Worm (Caenorhabditis elegans) whole organism, L4 larva: ENCODE measurements around the gene R07H5.9.
"Not testable (repeated sequence)": the region's sequence is repeated elsewhere in the genome, so short reads cannot be mapped to it uniquely, and the experiment has no call there.

Experiments used
- F49E8.2 ChIP-seq: sonication (generic microtip); optimal IDR thresholded peaks from 2 replicates; lab custom pipeline; 2016; ENCODE audit warnings: missing compliant biosample characterization, mild to moderate bottlenecking, missing genetic modification characterization, borderline replicate concordance
- ama-1 ChIP-seq: fragments of 150-350 bp; optimal IDR thresholded peaks from 2 replicates; lab custom pipeline; 2014; ENCODE audit warnings: inconsistent platforms, mixed read lengths
- ceh-20 ChIP-seq: fragments of 200-800 bp; sonication (Bioruptor generic); IDR thresholded peaks from 2 replicates; pipeline ENCODE4 v1.3.6; 2022; ENCODE audit warnings: missing genetic modification reagents, missing genetic modification characterization, missing compliant biosample characterization
- dpl-1 ChIP-seq: fragments of 150-350 bp; optimal IDR thresholded peaks from 2 replicates; lab custom pipeline; 2014; ENCODE audit warnings: missing biosample characterization, missing genetic modification reagents, missing genetic modification characterization
- egl-27 ChIP-seq: sonication (generic microtip); optimal IDR thresholded peaks from 3 replicates; lab custom pipeline; 2017; ENCODE audit warnings: missing biosample characterization, missing genetic modification reagents, missing genetic modification characterization
- hif-1 ChIP-seq, 2 experiments: sonication (generic microtip); optimal IDR thresholded peaks; 2 replicates each; lab custom pipeline; 2016 to 2017; ENCODE audit warnings: missing compliant biosample characterization in 2 of 2, missing genetic modification characterization in 2 of 2, missing genetic modification reagents in 2 of 2, missing genotype in 2 of 2, mild to moderate bottlenecking in 1 of 2
- lsy-2 ChIP-seq, 2 experiments: fragments of 150-350 bp in 1 of 2; sonication (generic microtip) in 1 of 2; optimal IDR thresholded peaks; 2 replicates each; lab custom pipeline; 2014 to 2017; ENCODE audit warnings: missing biosample characterization in 2 of 2, missing genetic modification characterization in 2 of 2
- nhr-77 ChIP-seq: fragments of 150-350 bp; optimal IDR thresholded peaks from 2 replicates; lab custom pipeline; 2014; ENCODE audit warnings: missing biosample characterization, missing genetic modification characterization
- set-16 ChIP-seq: fragments of 200-800 bp; sonication (Bioruptor generic); IDR thresholded peaks from 2 replicates; pipeline ENCODE4 v1.3.6; 2022; ENCODE audit warnings: missing genetic modification reagents, missing genetic modification characterization, missing compliant biosample characterization
- unc-130 ChIP-seq: sonication (generic microtip); optimal IDR thresholded peaks from 2 replicates; lab custom pipeline; 2016; ENCODE audit warnings: missing genetic modification reagents, missing genetic modification characterization, missing compliant biosample characterization

DNA sequence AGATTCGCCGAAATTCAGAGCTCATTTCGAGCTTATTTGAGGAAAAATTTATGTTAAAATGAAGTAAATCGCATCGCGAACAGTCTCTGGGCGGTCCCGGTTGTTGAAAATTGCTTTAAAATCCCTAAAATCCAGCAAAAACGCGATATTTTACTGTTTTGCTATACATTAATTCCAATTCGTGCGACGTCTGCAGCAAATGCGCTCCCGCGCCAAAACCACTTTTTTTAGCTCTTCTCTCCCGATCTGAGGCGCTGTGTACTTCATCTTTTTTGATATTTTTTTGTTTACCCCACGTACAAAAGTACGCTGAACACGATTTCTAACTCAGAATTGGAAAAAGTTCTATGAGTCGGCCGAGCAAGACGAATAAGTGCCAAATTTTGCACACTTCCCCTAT lies 8.3 kb upstream of the R07H5.9 start, which contains the start of gene R07H5.16:
- not testable (repeated sequence) for TF ChIP-seq nhr-77 (tag; lab: Kevin White, UChicago); dpl-1 (GFP tag; lab: Kevin White, UChicago); lsy-2 (tag; optimal IDR thresholded peaks at IDR 0.05; lab: Kevin White, UChicago); ama-1 (lab: Kevin White, UChicago); unc-130 (GFP tag; lab: Kevin White, UChicago); F49E8.2 (tag; lab: Kevin White, UChicago); egl-27 (tag; lab: Kevin White, UChicago); ceh-20 (GFP tag; lab: Robert Waterston, UW); set-16 (GFP tag; lab: Robert Waterston, UW); hif-1 (tag; optimal IDR thresholded peaks at IDR 0.05; lab: Kevin White, UChicago)
